Worm (Caenorhabditis elegans) whole organism, mixed stage, embryonic: Measurements from ENCODE around the gene scl-1.

Experiments
- M03D4.4 ChIP-seq: sonication (generic microtip); optimal IDR thresholded peaks from 2 replicates; lab custom pipeline; 2017; ENCODE audit warnings: mild to moderate bottlenecking, missing genetic modification characterization, missing compliant biosample characterization
- bed-3 ChIP-seq: fragments of 200-800 bp; sonication (Bioruptor generic); optimal IDR thresholded peaks from 3 replicates; lab custom pipeline; 2018; ENCODE audit warnings: mild to moderate bottlenecking, missing genetic modification characterization, moderate library complexity, missing compliant biosample characterization
- blmp-1 ChIP-seq: fragments of 150-350 bp; optimal IDR thresholded peaks from 2 replicates; lab custom pipeline; 2014; ENCODE audit warnings: missing biosample characterization, missing genetic modification characterization
- ceh-39 ChIP-seq: fragments of 150-350 bp; optimal IDR thresholded peaks from 2 replicates; lab custom pipeline; 2014; ENCODE audit warnings: missing biosample characterization, missing genetic modification characterization
- ceh-43 ChIP-seq: fragments of 200-800 bp; sonication (Bioruptor generic); optimal IDR thresholded peaks from 2 replicates; lab custom pipeline; 2018; ENCODE audit warnings: mild to moderate bottlenecking, missing genetic modification characterization, moderate library complexity, missing compliant biosample characterization
- ceh-83 ChIP-seq: fragments of 200-800 bp; sonication (Bioruptor generic); optimal IDR thresholded peaks from 2 replicates; lab custom pipeline; 2018; ENCODE audit warnings: mild to moderate bottlenecking, missing genetic modification characterization, missing compliant biosample characterization
- ces-1 ChIP-seq: fragments of 150-350 bp; optimal IDR thresholded peaks from 2 replicates; lab custom pipeline; 2014; ENCODE audit warnings: missing biosample characterization, missing genetic modification reagents, missing genetic modification characterization
- cnd-1 ChIP-seq: fragments of 200-800 bp; sonication (Bioruptor generic); optimal IDR thresholded peaks from 2 replicates; lab custom pipeline; 2018; ENCODE audit warnings: mild to moderate bottlenecking, missing genetic modification characterization, missing compliant biosample characterization
- drap-1 ChIP-seq: fragments of 200-800 bp; sonication (Bioruptor generic); optimal IDR thresholded peaks from 3 replicates; lab custom pipeline; 2018; ENCODE audit warnings: mild to moderate bottlenecking, missing genetic modification characterization, missing compliant biosample characterization
- elt-1 ChIP-seq: sonication (generic microtip); optimal IDR thresholded peaks from 2 replicates; lab custom pipeline; 2017; ENCODE audit warnings: missing genetic modification characterization, mild to moderate bottlenecking, missing compliant biosample characterization, antibody characterized with exemption, moderate library complexity, borderline replicate concordance; ENCODE audit not compliant: insufficient read depth
- elt-3 ChIP-seq: fragments of 150-350 bp; optimal IDR thresholded peaks from 2 replicates; lab custom pipeline; 2014; ENCODE audit warnings: missing biosample characterization, missing genetic modification characterization
- flh-1 ChIP-seq: fragments of 200-800 bp; sonication (Bioruptor generic); optimal IDR thresholded peaks from 2 replicates; lab custom pipeline; 2018; ENCODE audit warnings: mild to moderate bottlenecking, missing genetic modification characterization, moderate library complexity, missing compliant biosample characterization
- hlh-1 ChIP-seq: fragments of 150-350 bp; optimal IDR thresholded peaks from 2 replicates; lab custom pipeline; 2014; ENCODE audit warnings: missing biosample characterization, missing genetic modification reagents, missing genetic modification characterization
- lin-13 ChIP-seq: fragments of 150-350 bp; optimal IDR thresholded peaks from 2 replicates; lab custom pipeline; 2014; ENCODE audit warnings: missing biosample characterization, missing genetic modification characterization
- lsy-2 ChIP-seq: fragments of 150-350 bp; optimal IDR thresholded peaks from 2 replicates; lab custom pipeline; 2014; ENCODE audit warnings: missing biosample characterization, missing genetic modification characterization
- mab-5 ChIP-seq: fragments of 150-350 bp; optimal IDR thresholded peaks from 2 replicates; lab custom pipeline; 2014; ENCODE audit warnings: missing biosample characterization, missing genetic modification characterization
- mep-1 ChIP-seq: fragments of 150-350 bp; optimal IDR thresholded peaks from 2 replicates; lab custom pipeline; 2017; ENCODE audit warnings: missing biosample characterization, missing genetic modification reagents, missing genetic modification characterization, inconsistent platforms
- nhr-2 ChIP-seq: fragments of 150-350 bp; optimal IDR thresholded peaks from 2 replicates; lab custom pipeline; 2014; ENCODE audit warnings: missing biosample characterization, missing genetic modification characterization
- nhr-237 ChIP-seq: fragments of 150-350 bp; optimal IDR thresholded peaks from 2 replicates; lab custom pipeline; 2014; ENCODE audit warnings: missing biosample characterization, missing genetic modification characterization
- nhr-28 ChIP-seq: fragments of 150-350 bp; optimal IDR thresholded peaks from 2 replicates; lab custom pipeline; 2014; ENCODE audit warnings: missing biosample characterization, missing genetic modification characterization
- nhr-76 ChIP-seq: sonication (generic microtip); optimal IDR thresholded peaks from 2 replicates; lab custom pipeline; 2017; ENCODE audit warnings: missing biosample characterization, missing genetic modification characterization
- pha-4 ChIP-seq: fragments of 150-350 bp; optimal IDR thresholded peaks from 2 replicates; lab custom pipeline; 2018; ENCODE audit warnings: missing biosample characterization, missing genetic modification reagents, missing genetic modification characterization
- snpc-4 ChIP-seq: fragments of 150-350 bp; optimal IDR thresholded peaks from 2 replicates; lab custom pipeline; 2014; ENCODE audit warnings: missing biosample characterization, missing genetic modification characterization
- unc-120 ChIP-seq: sonication (generic microtip); optimal IDR thresholded peaks from 2 replicates; lab custom pipeline; 2017; ENCODE audit warnings: missing genetic modification characterization, missing compliant biosample characterization; ENCODE audit not compliant: poor library complexity, severe bottlenecking
- unc-39 ChIP-seq: fragments of 150-350 bp; optimal IDR thresholded peaks from 2 replicates; lab custom pipeline; 2014; ENCODE audit warnings: missing biosample characterization, missing genetic modification characterization
- unc-62 ChIP-seq: fragments of 150-350 bp; optimal IDR thresholded peaks from 2 replicates; lab custom pipeline; 2014; ENCODE audit warnings: missing biosample characterization, missing genetic modification reagents, missing genetic modification characterization
- zip-8 ChIP-seq: fragments of 150-350 bp; optimal IDR thresholded peaks from 2 replicates; lab custom pipeline; 2014; ENCODE audit warnings: missing biosample characterization, missing genetic modification characterization
- ztf-11 ChIP-seq: fragments of 150-350 bp; optimal IDR thresholded peaks from 2 replicates; lab custom pipeline; 2014; ENCODE audit warnings: missing biosample characterization, missing genetic modification characterization

scl-1 gene

DNA sequence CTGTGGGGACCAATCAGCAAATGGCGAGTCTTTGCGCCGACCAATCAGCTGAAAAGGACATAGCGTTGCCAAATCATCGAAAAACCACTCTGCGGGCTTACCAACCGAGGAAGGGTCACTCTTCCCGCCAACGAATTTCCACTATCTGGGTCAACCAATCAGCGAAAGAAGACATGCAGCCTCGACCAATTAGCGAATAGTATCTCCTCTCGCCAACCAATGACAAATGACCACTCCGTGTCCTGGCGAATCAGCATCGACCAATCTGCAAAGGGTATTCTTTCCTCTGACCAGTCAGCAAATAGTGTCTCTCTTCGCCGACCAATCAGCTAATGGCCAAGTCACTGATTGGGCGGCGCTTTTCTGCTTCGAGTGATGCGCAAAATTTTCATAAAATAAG is 14.6 kb upstream of the scl-1 start:
- TF ChIP-seq mab-5 (tag; lab: Kevin White, UChicago) (no peak), ces-1 (GFP tag; lab: Kevin White, UChicago) (no peak)

DNA sequence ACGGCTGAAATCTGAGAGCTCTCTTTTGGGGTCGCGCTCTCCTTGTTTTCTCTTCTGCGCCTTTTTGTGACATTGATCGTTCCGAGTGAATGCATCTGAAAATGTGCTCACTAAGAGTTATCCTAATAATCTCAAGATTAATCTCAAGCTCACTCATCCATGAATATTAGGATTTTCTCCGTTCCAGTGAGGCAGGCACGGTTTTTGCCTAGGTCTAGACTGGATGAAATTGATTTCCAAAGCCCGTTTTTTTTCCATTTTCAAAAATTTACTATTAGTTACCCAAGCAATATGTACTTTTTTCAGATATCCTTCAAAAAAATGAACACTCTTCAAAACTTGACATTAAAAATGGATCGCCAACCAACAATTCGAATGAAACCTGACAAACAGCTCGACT is 14.0 kb upstream of the scl-1 start, which contains the start of gene amt-2:
TSS of gene amt-2 (plus strand) at position 301 of the 400 bp plus-strand sequence.
- no peak for TF ChIP-seq hlh-1 (tag; lab: Kevin White, UChicago)
- no peak for TF ChIP-seq nhr-28 (tag; lab: Kevin White, UChicago)
- TF ChIP-seq nhr-2 (tag; lab: Kevin White, UChicago): no peak
- TF ChIP-seq nhr-76 (tag; lab: Kevin White, UChicago): no peak
- TF ChIP-seq ceh-83 (GFP tag; lab: Kevin White, UChicago): no peak
- no peak for TF ChIP-seq flh-1 (GFP tag; lab: Kevin White, UChicago)
- no peak for TF ChIP-seq pha-4 (tag; lab: Kevin White, UChicago)
- TF ChIP-seq elt-1 (tag; lab: Kevin White, UChicago): no peak
- no peak for TF ChIP-seq ces-1 (GFP tag; lab: Kevin White, UChicago)

DNA sequence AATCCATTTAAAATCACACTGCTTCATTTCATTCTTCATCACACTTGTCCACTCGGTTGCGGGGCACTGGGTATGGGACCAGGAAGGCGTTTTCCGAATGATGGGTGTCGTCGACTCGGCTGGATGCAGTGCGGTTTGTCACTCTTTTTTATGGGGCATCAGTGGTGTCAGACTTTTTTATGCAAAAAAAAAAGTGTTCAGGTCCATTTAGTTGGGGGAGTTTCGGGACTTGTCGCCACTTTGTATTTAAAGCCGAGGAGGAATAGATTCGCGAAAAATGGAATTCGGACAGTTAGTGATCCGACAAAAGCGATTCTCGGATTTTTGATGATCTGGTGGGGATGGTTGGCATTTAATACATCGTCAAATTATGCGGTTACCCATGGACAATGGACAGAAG is 11.1 kb upstream of the scl-1 start:
- TF ChIP-seq mep-1 (no peak), pha-4 (tag; lab: Kevin White, UChicago) (no peak), snpc-4 (tag; lab: Kevin White, UChicago) (no peak)
- TF ChIP-seq, all 35 proteins: peak for 0

DNA sequence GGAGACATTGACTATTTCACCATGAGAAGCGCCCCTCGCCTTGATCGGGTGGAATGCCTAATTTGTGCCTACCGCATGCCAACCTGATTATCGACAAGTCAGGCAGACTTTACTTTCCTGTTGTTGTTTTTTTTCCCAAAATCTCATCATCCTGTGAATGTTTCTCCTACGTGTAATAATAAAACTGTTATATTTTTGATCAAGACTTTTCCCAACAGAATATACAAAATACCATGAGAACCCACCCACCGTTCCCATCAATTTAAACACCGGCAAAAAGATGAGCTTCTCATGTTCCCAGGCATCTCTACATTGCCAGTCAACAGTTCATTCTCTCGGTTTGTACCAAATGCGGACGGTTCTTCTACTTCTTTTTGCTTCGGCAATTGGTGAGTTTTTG is 9.3 kb upstream of the scl-1 start, which contains the start of gene scl-9:
TSS of gene scl-9 (plus strand) at position 301 of the 400 bp plus-strand sequence.
- TF ChIP-seq blmp-1 (no peak), nhr-237 (tag; lab: Kevin White, UChicago) (no peak), lin-13 (tag; lab: Kevin White, UChicago) (no peak), M03D4.4 (tag; lab: Kevin White, UChicago) (no peak)

DNA sequence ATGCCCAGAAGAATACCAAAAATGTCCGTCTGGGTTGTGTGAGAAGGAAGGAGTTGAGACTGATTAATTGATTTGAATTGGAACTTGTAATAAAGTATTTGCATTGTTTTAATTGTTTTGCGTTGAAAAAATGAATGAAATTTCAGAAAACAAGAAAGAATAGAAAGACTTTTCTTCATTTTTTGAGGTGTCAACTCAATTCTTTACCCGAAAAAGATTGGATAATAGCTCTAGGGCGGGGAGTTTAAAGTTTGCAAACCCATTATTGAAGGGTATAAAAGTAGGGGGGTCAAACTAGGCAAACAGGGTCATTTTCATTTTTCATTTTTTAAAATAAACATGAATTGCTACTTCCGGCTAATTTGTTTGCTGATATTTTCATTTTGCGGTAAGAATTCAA is 8.0 kb upstream of the scl-1 start, which contains the start of gene scl-10:
TSS of gene scl-10 (plus strand) at position 301 of the 400 bp plus-strand sequence.
- TF ChIP-seq ztf-11 (tag; lab: Kevin White, UChicago) (no peak), nhr-237 (tag; lab: Kevin White, UChicago) (no peak), lsy-2 (tag; lab: Kevin White, UChicago) (no peak)

DNA sequence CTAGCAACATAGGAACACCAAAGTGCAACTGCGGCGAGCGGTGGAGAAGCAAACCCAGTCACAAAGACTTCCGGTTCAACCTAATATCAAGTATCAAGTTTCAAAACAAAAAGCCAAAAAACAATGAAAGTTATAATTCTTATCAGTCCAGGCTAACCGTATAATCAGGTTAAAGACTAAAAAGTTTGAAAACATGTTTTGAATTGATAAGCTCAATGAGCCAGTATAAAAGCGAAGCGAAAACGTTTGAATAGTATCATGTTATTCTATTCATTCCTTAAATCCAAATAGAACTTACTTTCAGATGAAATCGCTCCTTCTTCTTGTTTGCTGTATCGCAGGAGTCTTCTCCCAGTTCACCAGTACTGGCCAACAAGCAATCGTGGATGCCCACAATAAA is 5.1 kb upstream of the scl-1 start, which contains the start of gene scl-11:
TSS of gene scl-11 (plus strand) at position 301 of the 400 bp plus-strand sequence.
- TF ChIP-seq cnd-1 (tag; lab: Kevin White, UChicago): no peak
- TF ChIP-seq lsy-2 (tag; lab: Kevin White, UChicago): no peak
- TF ChIP-seq ceh-43 (GFP tag; lab: Kevin White, UChicago): no peak
- TF ChIP-seq unc-39 (tag; lab: Kevin White, UChicago): no peak

DNA sequence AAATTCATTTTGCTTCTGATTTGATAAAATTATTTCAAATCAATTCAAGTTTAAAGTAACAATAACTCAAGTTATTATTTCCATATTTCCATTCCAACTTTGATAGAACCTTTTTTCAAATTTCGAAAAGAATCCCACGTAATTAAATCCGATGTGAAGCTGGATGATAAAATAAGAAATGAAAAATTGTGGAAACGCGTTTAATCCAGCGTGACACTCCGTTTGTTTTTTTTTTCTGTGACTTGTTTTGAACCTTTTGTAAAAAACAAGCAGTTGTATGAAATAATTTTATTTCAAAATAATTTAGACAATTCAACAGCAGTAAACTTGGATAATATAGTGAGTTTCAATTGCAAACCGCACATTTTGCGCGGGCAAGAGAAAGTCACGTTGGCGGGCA is 3.6 kb upstream of the scl-1 start, which contains the start of gene F49E11.7:
TSS of gene F49E11.7 (plus strand) at position 301 of the 400 bp plus-strand sequence.
- TF ChIP-seq ztf-11 (tag; lab: Kevin White, UChicago) (no peak), bed-3 (GFP tag; lab: Kevin White, UChicago) (no peak), mep-1 (no peak), nhr-28 (tag; lab: Kevin White, UChicago) (no peak), nhr-237 (tag; lab: Kevin White, UChicago) (no peak), ceh-83 (GFP tag; lab: Kevin White, UChicago) (no peak), M03D4.4 (tag; lab: Kevin White, UChicago) (no peak), elt-3 (tag; lab: Kevin White, UChicago) (no peak), zip-8 (tag; lab: Kevin White, UChicago) (no peak), cnd-1 (tag; lab: Kevin White, UChicago) (no peak), nhr-76 (tag; lab: Kevin White, UChicago) (no peak), unc-62 (no peak), unc-120 (no peak), blmp-1 (no peak), ceh-39 (tag; lab: Kevin White, UChicago) (no peak), drap-1 (no peak)
